Fruit fly (Drosophila melanogaster) whole organism, embryonic: ENCODE results near the gene Mco4.
A peak's percentile ranks its signal among the peaks of the same experiment; 100 is the strongest.

Experiments
- Bdp1 ChIP-seq: fragments of 200-800 bp; sonication (Bioruptor generic); optimal IDR thresholded peaks from 3 replicates; lab custom pipeline; 2016; ENCODE audit warnings: missing biosample characterization, missing genetic modification characterization
- CG1024 ChIP-seq: fragments of 200-800 bp; sonication (Bioruptor generic); IDR thresholded peaks from 2 replicates; pipeline ENCODE4 v1.3.6; 2022; ENCODE audit warnings: missing biosample characterization, missing genetic modification characterization
- CG10321 ChIP-seq: fragments of 200-800 bp; sonication (Bioruptor generic); IDR thresholded peaks from 2 replicates; pipeline ENCODE4 v1.3.6; 2022; ENCODE audit warnings: missing biosample characterization, missing genetic modification characterization
- CG10979 ChIP-seq: fragments of 200-800 bp; sonication (Bioruptor generic); optimal IDR thresholded peaks from 2 replicates; lab custom pipeline; 2018; ENCODE audit warnings: missing biosample characterization, mild to moderate bottlenecking, missing genetic modification characterization, moderate library complexity
- CG11456 ChIP-seq: fragments of 200-800 bp; sonication (Bioruptor generic); IDR thresholded peaks from 3 replicates; pipeline ENCODE4 v1.3.6; 2022; ENCODE audit warnings: missing biosample characterization, missing genetic modification characterization
- CG12659 ChIP-seq: fragments of 200-800 bp; sonication (Bioruptor generic); optimal IDR thresholded peaks from 3 replicates; lab custom pipeline; 2017; ENCODE audit warnings: mild to moderate bottlenecking, missing biosample characterization, missing genetic modification reagents, missing genetic modification characterization
- CG13775 ChIP-seq: fragments of 200-800 bp; sonication (Bioruptor generic); optimal IDR thresholded peaks from 3 replicates; lab custom pipeline; 2017; ENCODE audit warnings: missing biosample characterization, mild to moderate bottlenecking, missing genetic modification characterization
- CG17612 ChIP-seq: fragments of 200-800 bp; sonication (Bioruptor generic); IDR thresholded peaks from 2 replicates; pipeline ENCODE4 v1.3.6; 2022; ENCODE audit warnings: missing biosample characterization, missing genetic modification characterization
- CG17912 ChIP-seq: fragments of 200-800 bp; sonication (Bioruptor generic); optimal IDR thresholded peaks from 2 replicates; lab custom pipeline; 2018; ENCODE audit warnings: missing biosample characterization, mild to moderate bottlenecking, missing genetic modification characterization
- CG2875 ChIP-seq: fragments of 200-800 bp; sonication (Bioruptor generic); optimal IDR thresholded peaks from 2 replicates; lab custom pipeline; 2017; ENCODE audit warnings: missing biosample characterization, mild to moderate bottlenecking, missing genetic modification characterization, missing genetic modification reagents
- CG30403 ChIP-seq: fragments of 200-800 bp; sonication (Bioruptor generic); optimal IDR thresholded peaks from 3 replicates; lab custom pipeline; 2016; ENCODE audit warnings: missing biosample characterization, missing genetic modification characterization
- CG31224 ChIP-seq: fragments of 200-800 bp; sonication (Bioruptor generic); IDR thresholded peaks from 2 replicates; pipeline ENCODE4 v1.3.6; 2022; ENCODE audit warnings: missing biosample characterization, missing genetic modification characterization
- CG33213 ChIP-seq: fragments of 200-800 bp; sonication (Bioruptor generic); optimal IDR thresholded peaks from 3 replicates; lab custom pipeline; 2016; ENCODE audit warnings: missing biosample characterization, missing genetic modification characterization
- CG34422 ChIP-seq: fragments of 200-800 bp; sonication (Bioruptor generic); IDR thresholded peaks from 3 replicates; pipeline ENCODE4 v1.3.6; 2022; ENCODE audit warnings: missing biosample characterization, missing genetic modification characterization
- CG4730 ChIP-seq: fragments of 200-800 bp; sonication (Bioruptor generic); IDR thresholded peaks from 2 replicates; pipeline ENCODE4 v1.3.6; 2022; ENCODE audit warnings: missing biosample characterization, missing genetic modification characterization
- CG4820 ChIP-seq: fragments of 200-800 bp; sonication (Bioruptor generic); optimal IDR thresholded peaks from 3 replicates; lab custom pipeline; 2016; ENCODE audit warnings: missing biosample characterization, missing genetic modification characterization
- CG6654 ChIP-seq: fragments of 200-800 bp; sonication (Bioruptor generic); optimal IDR thresholded peaks from 2 replicates; lab custom pipeline; 2017; ENCODE audit warnings: missing biosample characterization, mild to moderate bottlenecking, missing genetic modification characterization
- CG6765 ChIP-seq: fragments of 200-800 bp; sonication (Bioruptor generic); optimal IDR thresholded peaks from 3 replicates; lab custom pipeline; 2017; ENCODE audit warnings: missing biosample characterization, mild to moderate bottlenecking, missing genetic modification characterization
- CG8478 ChIP-seq: fragments of >200 bp; optimal IDR thresholded peaks from 2 replicates; lab custom pipeline; 2018
- CG8924 ChIP-seq: fragments of 200-800 bp; optimal IDR thresholded peaks from 3 replicates; lab custom pipeline; 2019; ENCODE audit warnings: missing biosample characterization, mild to moderate bottlenecking, missing genetic modification characterization, moderate library complexity
- CG9797 ChIP-seq: fragments of 200-800 bp; sonication (Bioruptor generic); optimal IDR thresholded peaks from 3 replicates; lab custom pipeline; 2018; ENCODE audit warnings: missing biosample characterization, mild to moderate bottlenecking, missing genetic modification characterization
- CG9876 ChIP-seq: fragments of 200-800 bp; sonication (Bioruptor generic); optimal IDR thresholded peaks from 2 replicates; lab custom pipeline; 2016; ENCODE audit warnings: missing biosample characterization, missing genetic modification characterization
- D19B ChIP-seq: fragments of 200-800 bp; sonication (Bioruptor generic); optimal IDR thresholded peaks from 2 replicates; lab custom pipeline; 2017; ENCODE audit warnings: missing biosample characterization, mild to moderate bottlenecking, missing genetic modification characterization
- Dip2 ChIP-seq: fragments of 200-800 bp; sonication (Bioruptor generic); IDR thresholded peaks from 2 replicates; pipeline ENCODE4 v1.3.6; 2022; ENCODE audit warnings: missing biosample characterization, missing genetic modification characterization
- Dll ChIP-seq: fragments of 200-800 bp; sonication (Bioruptor generic); IDR thresholded peaks from 4 replicates; pipeline ENCODE4 v1.3.6; 2022; ENCODE audit warnings: missing biosample characterization, missing genetic modification characterization; ENCODE audit not compliant: partially characterized antibody
- Drgx ChIP-seq: fragments of 200-800 bp; sonication (Bioruptor generic); IDR thresholded peaks from 2 replicates; pipeline ENCODE4 v1.3.6; 2022; ENCODE audit warnings: missing biosample characterization, missing genetic modification characterization
- E2f1 ChIP-seq: fragments of 200-800 bp; sonication (Bioruptor generic); IDR thresholded peaks from 2 replicates; pipeline ENCODE4 v1.3.6; 2022; ENCODE audit warnings: missing biosample characterization, missing genetic modification characterization
- Fer3 ChIP-seq: fragments of 200-800 bp; sonication (Bioruptor generic); optimal IDR thresholded peaks from 2 replicates; lab custom pipeline; 2018; ENCODE audit warnings: missing biosample characterization, mild to moderate bottlenecking, missing genetic modification characterization, moderate library complexity
- Gug ChIP-seq: fragments of 200-800 bp; sonication (Bioruptor generic); IDR thresholded peaks from 4 replicates; pipeline ENCODE4 v1.3.6; 2022; ENCODE audit warnings: missing biosample characterization, missing genetic modification characterization
- H15 ChIP-seq: fragments of 200-800 bp; sonication (Bioruptor generic); IDR thresholded peaks from 3 replicates; pipeline ENCODE4 v1.3.6; 2022; ENCODE audit warnings: missing biosample characterization, missing genetic modification characterization
- Hr51 ChIP-seq, 2 experiments: fragments of 200-800 bp; sonication (Bioruptor generic); optimal IDR thresholded peaks; 2 replicates in 1 of 2; 3 replicates in 1 of 2; lab custom pipeline; 2016 to 2018; ENCODE audit warnings: missing biosample characterization in 2 of 2, missing genetic modification characterization in 2 of 2, mild to moderate bottlenecking in 1 of 2, moderate library complexity in 1 of 2
- Pdp1 ChIP-seq, 2 experiments: fragments of 200-800 bp; sonication (Bioruptor generic); optimal IDR thresholded peaks; 3 replicates each; lab custom pipeline; 2016; ENCODE audit warnings: missing biosample characterization in 2 of 2, missing genetic modification characterization in 2 of 2, mild to moderate bottlenecking in 1 of 2, moderate library complexity in 1 of 2
- Sox102F ChIP-seq: fragments of 200-800 bp; sonication (Bioruptor generic); optimal IDR thresholded peaks from 2 replicates; lab custom pipeline; 2018; ENCODE audit warnings: missing biosample characterization, mild to moderate bottlenecking, missing genetic modification characterization, moderate library complexity
- Taf1 ChIP-seq: fragments of 200-800 bp; sonication (Bioruptor generic); IDR thresholded peaks from 2 replicates; pipeline ENCODE4 v1.3.6; 2022; ENCODE audit warnings: missing biosample characterization, missing genetic modification characterization
- btn ChIP-seq: fragments of 200-800 bp; sonication (Bioruptor generic); optimal IDR thresholded peaks from 2 replicates; lab custom pipeline; 2016; ENCODE audit warnings: missing biosample characterization, missing genetic modification characterization
- fd64A ChIP-seq: fragments of 200-800 bp; sonication (Bioruptor generic); optimal IDR thresholded peaks from 3 replicates; lab custom pipeline; 2018; ENCODE audit warnings: missing biosample characterization, mild to moderate bottlenecking, missing genetic modification characterization
- gfzf ChIP-seq: fragments of 200-800 bp; sonication (Bioruptor generic); optimal IDR thresholded peaks from 2 replicates; lab custom pipeline; 2016; ENCODE audit warnings: missing biosample characterization, mild to moderate bottlenecking, missing genetic modification characterization, moderate library complexity
- gsb-n ChIP-seq: fragments of 200-800 bp; sonication (Bioruptor generic); optimal IDR thresholded peaks from 3 replicates; lab custom pipeline; 2018; ENCODE audit warnings: missing biosample characterization, mild to moderate bottlenecking, missing genetic modification characterization
- lola ChIP-seq, 3 experiments: fragments of >200 bp in 2 of 3; fragments of 200-800 bp in 1 of 3; sonication (Bioruptor generic) in 1 of 3; optimal IDR thresholded peaks; 2 replicates each; lab custom pipeline; 2017 to 2019; ENCODE audit warnings: missing biosample characterization in 3 of 3, missing genetic modification characterization in 3 of 3, mild to moderate bottlenecking in 1 of 3, moderate library complexity in 1 of 3
- nerfin-2 ChIP-seq: fragments of 200-800 bp; sonication (Bioruptor generic); IDR thresholded peaks from 2 replicates; pipeline ENCODE4 v1.3.6; 2022; ENCODE audit warnings: missing biosample characterization, missing genetic modification characterization; ENCODE audit not compliant: partially characterized antibody
- pan ChIP-seq, 4 experiments: fragments of >200 bp in 3 of 4; fragments of 200-800 bp in 1 of 4; sonication (Bioruptor generic) in 1 of 4; optimal IDR thresholded peaks in 3 of 4; IDR thresholded peaks in 1 of 4; 2 replicates each; pipeline versions ENCODE4 v1.3.6 to Lab custom; 2017 to 2022; ENCODE audit warnings: missing biosample characterization in 2 of 4, missing genetic modification characterization in 2 of 4, mixed read lengths in 1 of 4
- peb ChIP-seq: fragments of 200-800 bp; sonication (Bioruptor generic); IDR thresholded peaks from 2 replicates; pipeline ENCODE4 v1.3.6; 2022; ENCODE audit warnings: missing biosample characterization, missing genetic modification characterization
- pita ChIP-seq: fragments of 200-800 bp; sonication (Bioruptor generic); optimal IDR thresholded peaks from 2 replicates; lab custom pipeline; 2017; ENCODE audit warnings: missing biosample characterization, mild to moderate bottlenecking, missing genetic modification characterization
- pros ChIP-seq: fragments of 200-800 bp; sonication (Bioruptor generic); optimal IDR thresholded peaks from 3 replicates; lab custom pipeline; 2019; ENCODE audit warnings: missing biosample characterization, mild to moderate bottlenecking, missing genetic modification characterization, moderate library complexity
- pum ChIP-seq: fragments of 200-800 bp; sonication (Bioruptor generic); optimal IDR thresholded peaks from 2 replicates; lab custom pipeline; 2016; ENCODE audit warnings: missing biosample characterization, missing genetic modification characterization
- sug ChIP-seq: fragments of 200-800 bp; optimal IDR thresholded peaks from 2 replicates; lab custom pipeline; 2019; ENCODE audit warnings: missing biosample characterization, mild to moderate bottlenecking, missing genetic modification characterization, moderate library complexity
- tap ChIP-seq: fragments of 200-800 bp; optimal IDR thresholded peaks from 3 replicates; lab custom pipeline; 2019; ENCODE audit warnings: missing biosample characterization, mild to moderate bottlenecking, missing genetic modification characterization, moderate library complexity
- trh ChIP-seq: fragments of 200-800 bp; sonication (Bioruptor generic); optimal IDR thresholded peaks from 2 replicates; lab custom pipeline; 2016; ENCODE audit warnings: missing biosample characterization, missing genetic modification characterization
- unpg ChIP-seq: fragments of 200-800 bp; sonication (Bioruptor generic); optimal IDR thresholded peaks from 3 replicates; lab custom pipeline; 2018; ENCODE audit warnings: missing biosample characterization, mild to moderate bottlenecking, missing genetic modification characterization, moderate library complexity
- vvl ChIP-seq: fragments of 200-800 bp; sonication (Bioruptor generic); IDR thresholded peaks from 2 replicates; pipeline ENCODE4 v1.3.6; 2022; ENCODE audit warnings: missing biosample characterization, missing genetic modification characterization

Gene Mco4

dm6 chrX:17844623-17845022 is 11.3 kb downstream of the Mco4 start, which contains the start of the genes CG8142 and Ucp4A (continued):
- TF ChIP-seq Fer3 (tag; lab: Kevin White, UChicago) = peak; percentile 92
- no peak for TF ChIP-seq pita
- peak; percentile 49 to 65 for TF ChIP-seq Pdp1 (GFP tag; optimal IDR thresholded peaks at IDR 0.05; lab: Kevin White, UChicago)
- TF ChIP-seq gsb-n = peak; percentile 88
- peak; percentile 62 for TF ChIP-seq CG6654 (GFP tag; lab: Kevin White, UChicago)
- TF ChIP-seq CG12659 (GFP tag; lab: Kevin White, UChicago) = peak; percentile 89
- TF ChIP-seq gfzf = no peak
- peak; percentile 96 for TF ChIP-seq E2f1
- peak; percentile 91 for TF ChIP-seq CG4820 (GFP tag; lab: Kevin White, UChicago)
- TF ChIP-seq vvl (GFP tag; lab: Robert Waterston, UW) = peak; percentile 97
- TF ChIP-seq CG11456 (GFP tag; lab: Robert Waterston, UW) = peak; percentile 93
- peak; percentile 79 for TF ChIP-seq CG17612 (GFP tag; lab: Robert Waterston, UW)
- TF ChIP-seq CG31224 (GFP tag; lab: Robert Waterston, UW) = peak; percentile 88
- peak; percentile 90 for TF ChIP-seq sug (tag; lab: Kevin White, UChicago)
- TF ChIP-seq unpg (GFP tag; lab: Kevin White, UChicago) = peak; percentile 91
- peak; percentile 92 for TF ChIP-seq Gug
- peak; percentile 28 for TF ChIP-seq CG9797 (GFP tag; lab: Kevin White, UChicago)
- TF ChIP-seq Hr51 (GFP tag; optimal IDR thresholded peaks at IDR 0.05; lab: Kevin White, UChicago) = peak; percentile 77 to 86
- TF ChIP-seq CG13775 (GFP tag; lab: Kevin White, UChicago) = peak; percentile 94
- TF ChIP-seq tap (tag; lab: Kevin White, UChicago) = peak; percentile 84
- peak; percentile 95 for TF ChIP-seq CG30403 (GFP tag; lab: Kevin White, UChicago)
- TF ChIP-seq Drgx = peak; percentile 94
- peak; percentile 25 for TF ChIP-seq CG17912 (GFP tag; lab: Kevin White, UChicago)
- peak; percentile 92 for TF ChIP-seq Sox102F (GFP tag; lab: Kevin White, UChicago)
- TF ChIP-seq CG34422 (GFP tag; lab: Robert Waterston, UW) = peak; percentile 97
- 0 out of 4 replicates have a peak, but pooled peaks have one; percentile 40 for TF ChIP-seq Dll
- peak; percentile 80 for TF ChIP-seq CG10321 (GFP tag; lab: Robert Waterston, UW)
- no peak for TF ChIP-seq btn (GFP tag; lab: Kevin White, UChicago)
- peak; percentile 61 for TF ChIP-seq CG2875 (GFP tag; lab: Kevin White, UChicago)
- peak; percentile 28 for TF ChIP-seq CG33213 (GFP tag; lab: Kevin White, UChicago)
- TF ChIP-seq pum (GFP tag; lab: Kevin White, UChicago) = peak; percentile 66
- peak; percentile 90 for TF ChIP-seq CG10979 (tag; lab: Kevin White, UChicago)
- TF ChIP-seq H15 = peak; percentile 95
- no peak for TF ChIP-seq CG8478 (lab: Kevin White, UChicago)
- peak; percentile 87 for TF ChIP-seq Taf1 (GFP tag; lab: Robert Waterston, UW)
- TF ChIP-seq CG8924 = peak; percentile 93
- TF ChIP-seq fd64A (GFP tag; lab: Kevin White, UChicago) = no peak
- peak; percentile 39 for TF ChIP-seq Bdp1 (GFP tag; lab: Kevin White, UChicago)
- TF ChIP-seq pan (optimal IDR thresholded peaks at IDR 0.05; lab: Kevin White, UChicago) = no peak
- TF ChIP-seq pan (GFP tag; optimal IDR thresholded peaks at IDR 0.05 in 1 of 2, IDR thresholded peaks at IDR 0.05 in 1 of 2) = peak in 1 of 2 experiments; percentile 98
- peak; percentile 77 for TF ChIP-seq CG6765 (GFP tag; lab: Kevin White, UChicago)
- peak in 1 of 3 experiments; percentile 87 for TF ChIP-seq lola (GFP tag; optimal IDR thresholded peaks at IDR 0.05; lab: Kevin White, UChicago)
- peak; percentile 85 for TF ChIP-seq CG1024 (GFP tag; lab: Robert Waterston, UW)
- peak; percentile 96 for TF ChIP-seq CG4730 (GFP tag; lab: Robert Waterston, UW)
- no peak for TF ChIP-seq CG9876 (GFP tag; lab: Kevin White, UChicago)
- TF ChIP-seq nerfin-2 = peak; percentile 21; the same call in 1 of the 2 replicates
- TF ChIP-seq pros (GFP tag; lab: Kevin White, UChicago) = no peak
- peak; percentile 96 for TF ChIP-seq peb (GFP tag; lab: Robert Waterston, UW)
- TF ChIP-seq trh (GFP tag; lab: Kevin White, UChicago) = peak; percentile 87
- TF ChIP-seq Dip2 (GFP tag; lab: Robert Waterston, UW) = peak; percentile 51; the same call in 1 of the 2 replicates
- peak; percentile 76 for TF ChIP-seq D19B (GFP tag; lab: Kevin White, UChicago)
